Worm (Caenorhabditis elegans): Measurements from ENCODE around the gene T23F4.2.
A peak's percentile ranks its signal among the peaks of the same experiment; 100 is the strongest.

The T23F4.2 gene

DNA sequence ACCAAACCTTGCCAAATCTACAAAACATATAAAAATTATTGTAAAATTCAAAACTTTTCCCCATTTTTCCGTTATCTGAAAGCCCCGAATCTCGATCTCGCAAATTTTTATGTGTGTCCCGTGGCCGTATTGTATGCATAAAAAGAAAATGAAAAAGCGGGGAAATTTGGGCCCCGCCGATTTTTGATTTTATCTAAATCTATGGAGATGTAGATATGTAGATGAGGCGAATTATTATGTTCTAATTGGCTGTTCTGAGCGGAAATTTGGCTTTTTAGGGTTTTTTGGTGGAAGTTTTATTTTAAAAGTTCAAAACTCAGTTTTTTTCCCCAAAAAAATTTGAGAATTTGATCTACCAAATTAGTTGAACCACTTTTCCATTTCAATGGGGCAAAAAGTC lies 32.8 kb downstream of the T23F4.2 start:
- no peak for TF ChIP-seq lin-15B (tag; optimal IDR thresholded peaks at IDR 0.05)
- TF ChIP-seq ceh-16 (tag; optimal IDR thresholded peaks at IDR 0.05), result no peak
- no peak for TF ChIP-seq skn-1 (tag; optimal IDR thresholded peaks at IDR 0.05)
- no peak for TF ChIP-seq snpc-4 (tag; optimal IDR thresholded peaks at IDR 0.05)
- no peak for TF ChIP-seq daf-12 (tag; optimal IDR thresholded peaks at IDR 0.05)
- TF ChIP-seq fos-1 (tag; optimal IDR thresholded peaks at IDR 0.05), result no peak
- TF ChIP-seq R02D3.7 (tag; optimal IDR thresholded peaks at IDR 0.05), result no peak
- TF ChIP-seq egl-27 (tag; optimal IDR thresholded peaks at IDR 0.05), result no peak

DNA sequence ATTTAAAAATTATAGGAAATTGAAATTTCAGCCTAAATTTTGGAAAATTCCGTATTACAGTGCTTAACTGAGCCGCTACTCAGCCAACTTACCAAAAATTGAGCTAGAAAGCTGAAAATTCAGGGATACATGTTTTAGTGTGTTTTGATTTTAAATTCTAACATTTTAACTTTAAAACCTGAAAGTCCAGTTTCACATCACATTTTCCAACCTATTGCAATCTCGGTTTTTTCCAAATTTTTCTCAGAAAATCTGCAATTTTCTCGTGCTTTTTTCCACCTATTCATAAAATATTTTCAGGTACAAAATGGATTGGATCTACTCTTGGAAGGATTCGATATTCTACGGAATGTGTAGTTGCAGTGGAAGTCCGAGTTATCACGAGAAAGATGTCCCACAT lies 33.7 kb downstream of the T23F4.2 start, which contains the start of gene F53A10.2:
Gene F53A10.2, plus strand, starts transcription at position 301 of the 400 bp plus-strand sequence.
- TF ChIP-seq lin-15B (tag; optimal IDR thresholded peaks at IDR 0.05) (no peak), egl-27 (tag; optimal IDR thresholded peaks at IDR 0.05) (no peak), nhr-67 (tag; optimal IDR thresholded peaks at IDR 0.05) (no peak), hmg-11 (tag; optimal IDR thresholded peaks at IDR 0.05) (no peak), nhr-25 (tag; optimal IDR thresholded peaks at IDR 0.05) (no peak), ceh-82 (tag; optimal IDR thresholded peaks at IDR 0.05) (no peak), R02D3.7 (tag; optimal IDR thresholded peaks at IDR 0.05) (no peak), zag-1 (tag; optimal IDR thresholded peaks at IDR 0.05) (no peak), nhr-11 (tag; optimal IDR thresholded peaks at IDR 0.05) (no peak), nfya-1 (tag; optimal IDR thresholded peaks at IDR 0.05; ENCODE audit: insufficient read depth) (no peak), pqm-1 (tag; optimal IDR thresholded peaks at IDR 0.05) (no peak), nhr-28 (tag; optimal IDR thresholded peaks at IDR 0.05) (no peak), elt-2 (tag; optimal IDR thresholded peaks at IDR 0.05) (no peak), nhr-76 (tag; optimal IDR thresholded peaks at IDR 0.05) (no peak), eor-1 (tag; optimal IDR thresholded peaks at IDR 0.05) (no peak), daf-12 (tag; optimal IDR thresholded peaks at IDR 0.05) (no peak), nhr-12 (tag; optimal IDR thresholded peaks at IDR 0.05) (no peak), ceh-9 (tag; optimal IDR thresholded peaks at IDR 0.05) (no peak), elt-1 (tag; optimal IDR thresholded peaks at IDR 0.05) (no peak)

DNA sequence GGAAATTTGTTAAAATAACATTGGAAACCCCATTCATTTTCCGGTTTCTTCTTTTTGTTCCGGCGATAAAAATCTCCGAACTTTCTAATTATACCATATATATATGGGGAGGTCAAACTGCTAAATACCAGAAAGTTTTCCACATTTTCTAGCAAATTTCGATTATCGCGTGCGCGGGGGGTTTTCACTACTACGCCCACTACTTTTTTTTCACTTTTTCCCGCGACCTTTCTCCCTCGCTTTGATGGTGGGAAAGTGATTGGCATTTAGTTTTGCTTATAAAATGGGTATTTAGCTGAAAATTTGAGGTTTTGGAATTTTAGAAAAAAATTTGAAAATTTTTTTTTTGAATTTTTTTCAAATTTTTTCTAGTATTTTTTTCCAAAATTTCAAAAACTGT lies 36.6 kb downstream of the T23F4.2 start:
- TF ChIP-seq unc-39 (tag; optimal IDR thresholded peaks at IDR 0.05), result no peak
- no peak for TF ChIP-seq ceh-9 (tag; optimal IDR thresholded peaks at IDR 0.05)
- TF ChIP-seq ama-1 (optimal IDR thresholded peaks at IDR 0.05), result no peak
- TF ChIP-seq elt-3 (tag; optimal IDR thresholded peaks at IDR 0.05), result no peak
- no peak for TF ChIP-seq R02D3.7 (tag; optimal IDR thresholded peaks at IDR 0.05)
- TF ChIP-seq nfya-1 (tag; optimal IDR thresholded peaks at IDR 0.05; ENCODE audit: insufficient read depth), result no peak
- TF ChIP-seq fkh-10 (GFP tag; optimal IDR thresholded peaks at IDR 0.05), result no peak
- no peak for TF ChIP-seq sea-2 (GFP tag; optimal IDR thresholded peaks at IDR 0.05)
- no peak for TF ChIP-seq egl-27 (tag; optimal IDR thresholded peaks at IDR 0.05)
- TF ChIP-seq tbx-2 (tag; optimal IDR thresholded peaks at IDR 0.05), result no peak
- TF ChIP-seq nhr-77 (tag; optimal IDR thresholded peaks at IDR 0.05), result no peak
- no peak for TF ChIP-seq skn-1 (tag; optimal IDR thresholded peaks at IDR 0.05)
- no peak for TF ChIP-seq egl-5 (tag; optimal IDR thresholded peaks at IDR 0.05)
- TF ChIP-seq fkh-2 (tag; optimal IDR thresholded peaks at IDR 0.05), result no peak
- TF ChIP-seq aly-2 (tag; optimal IDR thresholded peaks at IDR 0.05), result no peak
- TF ChIP-seq nhr-237 (tag; optimal IDR thresholded peaks at IDR 0.05), result no peak
- TF ChIP-seq zag-1 (tag; optimal IDR thresholded peaks at IDR 0.05), result no peak
- no peak for TF ChIP-seq jun-1 (tag; optimal IDR thresholded peaks at IDR 0.05)
- no peak for TF ChIP-seq elt-2 (tag; optimal IDR thresholded peaks at IDR 0.05)

DNA sequence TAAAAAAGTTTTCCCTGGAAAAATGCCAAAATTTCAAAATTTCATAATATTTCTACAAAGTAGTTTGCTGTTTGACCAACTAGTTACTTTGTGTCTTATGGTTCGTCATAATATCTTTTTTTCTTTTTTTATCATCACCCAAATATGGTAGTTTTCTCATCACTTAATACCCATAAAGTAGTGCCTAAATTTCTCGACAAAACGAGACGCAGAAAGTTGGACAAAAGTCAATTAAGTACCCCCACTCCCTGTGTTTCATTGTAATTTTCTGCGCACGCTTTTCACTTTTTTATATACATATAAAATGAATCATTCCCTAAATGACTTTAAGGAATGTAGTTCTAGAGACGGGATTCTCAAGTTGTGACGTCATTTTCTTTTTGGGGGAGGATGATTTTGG lies 40.1 kb downstream of the T23F4.2 start:
- no peak for TF ChIP-seq fos-1 (tag; optimal IDR thresholded peaks at IDR 0.05)
- no peak for TF ChIP-seq snpc-4 (tag; optimal IDR thresholded peaks at IDR 0.05)
- TF ChIP-seq ceh-28 (tag; optimal IDR thresholded peaks at IDR 0.05), result no peak

DNA sequence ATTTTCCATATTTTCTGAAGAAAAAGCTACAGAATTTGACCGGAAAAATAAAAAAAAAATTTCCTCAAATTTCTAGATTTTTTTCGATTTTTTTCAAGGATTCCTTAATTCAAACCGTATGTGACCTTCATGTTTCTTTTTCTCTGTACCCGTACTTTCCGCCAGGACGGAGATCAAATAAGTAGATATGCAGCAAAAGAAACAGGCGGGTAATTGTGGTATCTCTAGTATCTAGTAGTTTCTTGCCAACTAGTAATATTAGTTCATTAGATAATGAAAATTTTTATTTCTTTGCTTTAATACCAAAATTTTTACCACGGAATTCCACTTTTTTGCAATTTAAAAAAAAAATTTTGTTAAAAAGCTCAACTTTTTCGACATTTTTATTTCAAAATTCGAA lies 51.3 kb downstream of the T23F4.2 start:
- TF ChIP-seq elt-1 (tag; optimal IDR thresholded peaks at IDR 0.05) (peak; percentile 70), ceh-9 (tag; optimal IDR thresholded peaks at IDR 0.05) (no peak), snpc-4 (tag; optimal IDR thresholded peaks at IDR 0.05) (no peak)

Data from whole organism, L3 larva.